Worm (Caenorhabditis elegans): ENCODE data around the gene BE0003N10.6.

ce11 chrIII:1030965-1031364, 28.9 kb downstream of the BE0003N10.6 start, which contains the start of the genes clc-26 and E_BE45912.2:
- TF ChIP-seq lin-11 (tag; optimal IDR thresholded peaks at IDR 0.05), result no peak
- TF ChIP-seq ceh-2 (tag; optimal IDR thresholded peaks at IDR 0.05), result no peak
- no peak for TF ChIP-seq zip-5 (tag; optimal IDR thresholded peaks at IDR 0.05)
